Worm (Caenorhabditis elegans) whole organism, late embryonic: ENCODE measurements around the gene T28D6.3.

Source experiments
- ceh-48 ChIP-seq: sonication (generic microtip); optimal IDR thresholded peaks from 2 replicates; lab custom pipeline; 2016; ENCODE audit warnings: missing genetic modification characterization, inconsistent platforms, missing compliant biosample characterization
- elt-2 ChIP-seq: sonication (generic microtip); optimal IDR thresholded peaks from 2 replicates; lab custom pipeline; 2016; ENCODE audit warnings: missing genetic modification reagents, missing genetic modification characterization, missing compliant biosample characterization
- hlh-30 ChIP-seq: sonication (generic microtip); optimal IDR thresholded peaks from 2 replicates; lab custom pipeline; 2017; ENCODE audit warnings: antibody characterized with exemption, missing genetic modification characterization, missing compliant biosample characterization; ENCODE audit not compliant: insufficient read depth
- mec-3 ChIP-seq: sonication (generic microtip); optimal IDR thresholded peaks from 2 replicates; lab custom pipeline; 2016; ENCODE audit warnings: borderline replicate concordance, missing genetic modification characterization, missing compliant biosample characterization
- pag-3 ChIP-seq: sonication (generic microtip); optimal IDR thresholded peaks from 2 replicates; lab custom pipeline; 2016; ENCODE audit warnings: missing compliant biosample characterization, missing genetic modification characterization, borderline replicate concordance
- pha-4 ChIP-seq: fragments of 150-350 bp; optimal IDR thresholded peaks from 2 replicates; lab custom pipeline; 2018; ENCODE audit warnings: missing biosample characterization, missing genetic modification reagents, missing genetic modification characterization
- sdc-2 ChIP-seq: sonication (generic microtip); optimal IDR thresholded peaks from 2 replicates; lab custom pipeline; 2016; ENCODE audit warnings: missing genotype, missing genetic modification characterization, missing compliant biosample characterization

DNA sequence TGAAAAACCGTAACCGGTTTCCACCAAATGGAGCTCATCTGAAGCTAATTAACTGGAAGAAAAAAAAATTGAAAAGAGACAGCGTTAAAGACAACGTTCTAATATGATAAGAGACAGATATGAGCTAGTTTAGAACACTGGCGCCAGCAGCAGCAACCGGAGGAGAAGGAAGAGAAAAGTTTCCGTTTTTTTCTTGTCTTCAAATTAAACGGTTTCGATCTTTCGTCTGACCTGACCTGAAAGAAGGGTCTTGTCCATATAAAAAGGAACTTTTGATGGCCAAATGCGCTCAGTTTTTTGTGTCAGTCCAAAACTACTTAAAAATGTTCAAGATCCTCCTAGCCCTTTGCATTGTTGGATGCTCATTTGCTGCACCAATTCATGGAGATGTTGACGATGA is at the start of gene T28D6.3:
- no peak for TF ChIP-seq pag-3
- TF ChIP-seq elt-2 (tag; lab: Kevin White, UChicago) = no peak
- TF ChIP-seq sdc-2 (tag; lab: Kevin White, UChicago) = no peak
- no peak for TF ChIP-seq pha-4 (tag; lab: Kevin White, UChicago)
- TF ChIP-seq hlh-30 = no peak
- TF ChIP-seq mec-3 (tag; lab: Kevin White, UChicago) = no peak
- TF ChIP-seq ceh-48 (tag; lab: Kevin White, UChicago) = no peak
